Worm (Caenorhabditis elegans): ENCODE measurements around the gene cutl-3.

DNA sequence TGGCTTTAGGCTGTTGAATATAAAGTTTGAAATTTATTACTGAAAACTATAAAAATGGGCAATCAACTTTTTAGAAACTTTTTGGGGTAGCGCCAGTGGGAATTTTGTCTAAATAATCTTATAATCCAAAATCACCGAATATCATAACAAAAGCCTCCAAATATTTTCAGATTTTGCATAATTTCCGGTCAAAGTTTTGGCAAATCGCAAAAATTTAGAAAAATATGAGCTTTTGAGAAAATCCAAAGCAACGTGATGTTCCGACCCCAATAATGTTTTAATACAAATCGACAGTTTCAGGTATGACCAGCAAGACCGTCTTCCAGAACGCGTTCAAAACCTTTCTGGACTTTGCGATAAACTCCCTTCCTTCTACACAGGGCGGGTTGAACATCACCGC, 19.6 kb downstream of the cutl-3 start, which contains the start of gene emre-1:
- TF ChIP-seq fax-1 (tag; optimal IDR thresholded peaks at IDR 0.05) (no peak), nhr-11 (tag; optimal IDR thresholded peaks at IDR 0.05) (no peak), elt-2 (tag; optimal IDR thresholded peaks at IDR 0.05) (no peak), ceh-14 (tag; optimal IDR thresholded peaks at IDR 0.05) (no peak), sox-4 (tag; optimal IDR thresholded peaks at IDR 0.05) (no peak), unc-86 (tag; optimal IDR thresholded peaks at IDR 0.05) (no peak), dmd-4 (tag; optimal IDR thresholded peaks at IDR 0.05; ENCODE audit: borderline replicate concordance) (no peak)
